Worm (Caenorhabditis elegans): ENCODE measurements around the gene aqp-2.

DNA sequence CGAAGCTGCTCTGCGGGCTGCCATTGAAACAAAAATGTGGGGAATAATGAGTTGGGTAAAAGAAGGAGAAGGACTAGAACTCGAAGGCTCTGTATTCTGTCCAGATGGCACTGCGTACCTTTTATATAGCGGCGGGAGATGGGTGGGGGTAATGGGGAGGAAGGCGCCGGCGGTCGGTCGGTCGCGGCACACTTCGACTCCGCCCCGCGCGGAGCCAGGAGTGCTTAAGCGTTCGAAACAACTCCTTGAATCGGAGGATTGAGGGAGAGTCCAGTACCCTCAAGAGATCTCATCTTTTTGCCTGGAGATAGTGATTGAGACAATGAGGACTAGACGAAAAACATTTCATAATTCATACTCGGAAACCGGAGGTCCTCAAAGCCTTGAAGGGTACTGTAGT is 34.6 kb downstream of the aqp-2 start, which contains the start of gene abu-14:
- TF ChIP-seq snpc-4 (tag; optimal IDR thresholded peaks at IDR 0.05) (no peak), jun-1 (tag; optimal IDR thresholded peaks at IDR 0.05) (no peak), nhr-12 (tag; optimal IDR thresholded peaks at IDR 0.05) (no peak), egl-27 (tag; optimal IDR thresholded peaks at IDR 0.05) (no peak), nhr-25 (tag; optimal IDR thresholded peaks at IDR 0.05) (no peak), lin-15B (tag; optimal IDR thresholded peaks at IDR 0.05) (no peak), ceh-82 (tag; optimal IDR thresholded peaks at IDR 0.05) (no peak)

Data from whole organism, L3 larva.